Fruit fly (Drosophila melanogaster): ENCODE results near the gene alphaTub84D.

DNA sequence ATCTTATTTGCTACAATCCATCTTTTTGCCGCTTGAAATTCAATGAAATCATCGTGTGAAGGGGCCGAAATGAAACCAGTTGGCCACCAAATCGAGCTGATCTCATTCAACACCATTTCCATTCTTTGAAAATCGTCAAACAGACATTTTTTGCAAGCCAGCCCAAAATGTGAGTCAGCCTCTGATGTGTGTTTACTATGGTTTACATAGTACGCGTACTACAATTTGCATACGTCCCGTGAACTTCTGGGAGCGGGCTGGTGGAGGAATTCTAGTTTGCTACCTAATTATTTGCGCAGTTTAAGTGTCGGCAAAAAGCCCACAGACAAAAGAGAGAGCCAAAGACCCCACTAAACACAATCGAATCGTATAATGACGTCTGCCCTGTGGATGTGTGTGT is 27.3 kb upstream of the alphaTub84D start:
- TF ChIP-seq psq (optimal IDR thresholded peaks at IDR 0.05) (no peak), insv (optimal IDR thresholded peaks at IDR 0.05) (no peak), Sin3A (optimal IDR thresholded peaks at IDR 0.05) (no peak), ttk (optimal IDR thresholded peaks at IDR 0.05) (no peak), h (optimal IDR thresholded peaks at IDR 0.05) (no peak), Myc (optimal IDR thresholded peaks at IDR 0.05) (no peak)

Data from Kc167 (cell line).